Worm (Caenorhabditis elegans): ENCODE data around the gene pam-1.

- TF ChIP-seq nhr-25 (tag; optimal IDR thresholded peaks at IDR 0.05) (no peak), nhr-237 (tag; optimal IDR thresholded peaks at IDR 0.05) (no peak), nhr-11 (tag; optimal IDR thresholded peaks at IDR 0.05) (no peak), tbx-2 (tag; optimal IDR thresholded peaks at IDR 0.05) (no peak), elt-3 (tag; optimal IDR thresholded peaks at IDR 0.05) (no peak), ceh-82 (tag; optimal IDR thresholded peaks at IDR 0.05) (no peak), unc-39 (tag; optimal IDR thresholded peaks at IDR 0.05) (no peak), lsy-12 (tag; optimal IDR thresholded peaks at IDR 0.05) (no peak)
Observed at ce11 chrIV:7554351-7554750, 3.7 kb upstream of the pam-1 start, which contains the start of gene F49E8.6.
